Worm (Caenorhabditis elegans) whole organism, L4 larva: ENCODE results near the gene idpa-3.

Experiments used
- aha-1 ChIP-seq: fragments of 150-350 bp; peaks from one replicate; lab custom pipeline; 2014; ENCODE audit warnings: missing biosample characterization, missing genetic modification characterization
- ama-1 ChIP-seq: fragments of 150-350 bp; optimal IDR thresholded peaks from 2 replicates; lab custom pipeline; 2014; ENCODE audit warnings: inconsistent platforms, mixed read lengths
- ceh-82 ChIP-seq: sonication (generic microtip); optimal IDR thresholded peaks from 2 replicates; lab custom pipeline; 2017; ENCODE audit warnings: missing biosample characterization, missing genetic modification characterization
- cey-2 ChIP-seq: sonication (generic microtip); optimal IDR thresholded peaks from 3 replicates; lab custom pipeline; 2017; ENCODE audit warnings: missing genetic modification characterization, mild to moderate bottlenecking, missing compliant biosample characterization, antibody characterized with exemption, borderline replicate concordance; ENCODE audit not compliant: insufficient read depth
- daf-16 ChIP-seq, 3 experiments: sonication (generic microtip); optimal IDR thresholded peaks; 2 replicates each; lab custom pipeline; 2016 to 2017; ENCODE audit warnings: missing genetic modification characterization in 3 of 3, missing genetic modification reagents in 3 of 3, mild to moderate bottlenecking in 2 of 3, missing compliant biosample characterization in 2 of 3, missing biosample characterization in 1 of 3, moderate library complexity in 1 of 3
- hlh-30 ChIP-seq: sonication (generic microtip); optimal IDR thresholded peaks from 2 replicates; lab custom pipeline; 2017; ENCODE audit warnings: antibody characterized with exemption, mild to moderate bottlenecking, missing genetic modification characterization, missing compliant biosample characterization; ENCODE audit not compliant: insufficient read depth
- lin-13 ChIP-seq: fragments of 150-350 bp; optimal IDR thresholded peaks from 2 replicates; lab custom pipeline; 2014; ENCODE audit warnings: missing biosample characterization, missing genetic modification reagents, missing genetic modification characterization
- pha-4 ChIP-seq, 2 experiments: fragments of 150-350 bp in 1 of 2; fragments of 200-800 bp in 1 of 2; sonication (Bioruptor generic) in 1 of 2; IDR thresholded peaks in 1 of 2; optimal IDR thresholded peaks in 1 of 2; 2 replicates each; pipeline versions ENCODE4 v1.3.6 to Lab custom; 2014 to 2022; ENCODE audit warnings: missing genetic modification characterization in 2 of 2, missing genetic modification reagents in 2 of 2, missing biosample characterization in 1 of 2, missing compliant biosample characterization in 1 of 2
- pqm-1 ChIP-seq: sonication (generic microtip); optimal IDR thresholded peaks from 2 replicates; lab custom pipeline; 2017; ENCODE audit warnings: missing biosample characterization, missing genetic modification characterization
- saeg-2 ChIP-seq: fragments of 200-800 bp; sonication (Bioruptor generic); IDR thresholded peaks from 2 replicates; pipeline ENCODE4 v1.3.6; 2022; ENCODE audit warnings: missing genetic modification reagents, missing genetic modification characterization, missing compliant biosample characterization
- set-16 ChIP-seq: fragments of 200-800 bp; sonication (Bioruptor generic); IDR thresholded peaks from 2 replicates; pipeline ENCODE4 v1.3.6; 2022; ENCODE audit warnings: missing genetic modification reagents, missing genetic modification characterization, missing compliant biosample characterization
- skn-1 ChIP-seq: fragments of 150-350 bp; optimal IDR thresholded peaks from 2 replicates; lab custom pipeline; 2014; ENCODE audit warnings: missing biosample characterization, missing genetic modification characterization
- zip-2 ChIP-seq: fragments of 150-350 bp; optimal IDR thresholded peaks from 2 replicates; lab custom pipeline; 2014; ENCODE audit warnings: missing biosample characterization, missing genetic modification characterization

DNA sequence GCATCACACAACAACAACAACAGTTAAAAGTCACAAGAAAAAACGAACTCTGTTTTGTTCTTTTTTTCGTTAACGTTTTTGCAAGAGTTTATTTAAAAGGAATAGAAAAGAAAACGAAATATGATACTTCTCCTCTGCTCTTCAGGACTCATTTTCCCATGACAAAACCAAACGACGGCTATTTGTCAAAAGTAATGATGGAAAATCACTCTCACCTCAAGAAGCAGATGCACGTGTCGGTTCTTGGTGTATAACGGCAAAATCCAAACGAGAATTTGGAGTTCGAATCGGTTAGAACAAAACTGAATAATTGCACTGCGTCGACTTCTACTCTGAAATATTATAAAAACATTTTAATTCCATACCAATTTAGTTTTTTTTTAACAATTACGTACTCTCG is 40.8 kb downstream of the idpa-3 start:
- TF ChIP-seq skn-1 (tag; lab: Kevin White, UChicago) = no peak
- TF ChIP-seq pqm-1 = no peak
- no peak for TF ChIP-seq cey-2 (tag; lab: Kevin White, UChicago)
- no peak for TF ChIP-seq daf-16 (GFP tag; optimal IDR thresholded peaks at IDR 0.05; lab: Kevin White, UChicago)
- TF ChIP-seq daf-16 (tag; optimal IDR thresholded peaks at IDR 0.05; lab: Kevin White, UChicago) = no peak
- TF ChIP-seq set-16 (GFP tag; lab: Robert Waterston, UW) = no peak
- TF ChIP-seq hlh-30 (tag; lab: Kevin White, UChicago) = no peak
- no peak for TF ChIP-seq ceh-82 (tag; lab: Kevin White, UChicago)
- no peak for TF ChIP-seq zip-2
- no peak for TF ChIP-seq saeg-2 (GFP tag; lab: Robert Waterston, UW)
- TF ChIP-seq ama-1 (lab: Kevin White, UChicago) = no peak
- TF ChIP-seq lin-13 = no peak
- no peak for TF ChIP-seq pha-4 (GFP tag; IDR thresholded peaks at IDR 0.05; lab: Robert Waterston, UW)
- TF ChIP-seq pha-4 (tag; optimal IDR thresholded peaks at IDR 0.05; lab: Kevin White, UChicago) = no peak
- no peak for TF ChIP-seq aha-1 (tag; lab: Kevin White, UChicago)
